Worm (Caenorhabditis elegans): ENCODE results near the gene ZK1307.8.

DNA sequence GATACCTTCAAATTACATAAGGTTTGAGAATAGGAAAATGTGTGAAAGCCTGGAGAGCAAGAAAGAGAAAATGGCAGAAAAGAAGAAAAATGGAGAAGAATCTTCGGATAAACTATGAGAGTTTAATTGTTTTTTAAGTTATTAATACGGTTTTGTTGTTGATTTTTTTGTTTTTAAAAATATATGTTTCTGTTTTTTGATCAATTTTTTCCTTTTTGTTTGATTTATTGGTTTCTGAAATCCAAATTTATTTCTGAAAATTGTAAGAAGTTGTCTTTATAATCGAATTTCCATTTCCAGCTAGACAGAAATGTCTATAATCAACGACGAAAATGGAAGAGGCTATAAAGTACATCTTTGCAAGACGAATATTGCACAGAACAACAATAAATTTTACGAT, 31.7 kb upstream of the ZK1307.8 start, which contains the start of gene parp-2:
- no peak for TF ChIP-seq tab-1 (GFP tag; IDR thresholded peaks at IDR 0.05)
- no peak for TF ChIP-seq ref-1 (GFP tag; conservative IDR thresholded peaks at IDR 0.05)
